Worm (Caenorhabditis elegans) whole organism, young adult: ENCODE data around the gene Y51H4A.23.

Source experiments
- B0035.1 ChIP-seq: sonication (generic microtip); optimal IDR thresholded peaks from 2 replicates; lab custom pipeline; 2016; ENCODE audit warnings: missing genetic modification characterization, mild to moderate bottlenecking, missing compliant biosample characterization, missing genotype, missing genetic modification reagents
- T07F8.4 ChIP-seq: sonication (generic microtip); optimal IDR thresholded peaks from 2 replicates; lab custom pipeline; 2016; ENCODE audit warnings: mild to moderate bottlenecking, missing genetic modification characterization, moderate library complexity, missing compliant biosample characterization
- Y53G8AR.9 ChIP-seq: fragments of 200-800 bp; sonication (Bioruptor generic); conservative IDR thresholded peaks from 2 replicates; pipeline ENCODE4 v1.3.6; 2022; ENCODE audit warnings: missing genetic modification reagents, missing genetic modification characterization, missing compliant biosample characterization
- ama-1 ChIP-seq, 3 experiments: fragments of 150-350 bp in 1 of 3; sonication (generic microtip) in 2 of 3; optimal IDR thresholded peaks; 2 replicates each; lab custom pipeline; 2014 to 2018; ENCODE audit warnings: missing biosample characterization in 2 of 3, missing genetic modification characterization in 2 of 3, missing genetic modification reagents in 2 of 3
- cebp-1 ChIP-seq, 2 experiments: fragments of 200-800 bp in 1 of 2; sonication (Bioruptor generic) in 1 of 2; sonication (generic microtip) in 1 of 2; IDR thresholded peaks in 1 of 2; optimal IDR thresholded peaks in 1 of 2; 2 replicates each; pipeline versions ENCODE4 v1.3.6 to Lab custom; 2017 to 2022; ENCODE audit warnings: missing compliant biosample characterization in 2 of 2, missing genetic modification characterization in 2 of 2, mild to moderate bottlenecking in 1 of 2, missing genetic modification reagents in 1 of 2, moderate library complexity in 1 of 2
- ets-4 ChIP-seq: fragments of 200-800 bp; sonication (Bioruptor generic); optimal IDR thresholded peaks from 2 replicates; lab custom pipeline; 2018; ENCODE audit warnings: mild to moderate bottlenecking, missing genetic modification characterization, missing compliant biosample characterization
- lsy-27 ChIP-seq: sonication (generic microtip); optimal IDR thresholded peaks from 2 replicates; lab custom pipeline; 2017; ENCODE audit warnings: missing genetic modification characterization, mild to moderate bottlenecking, missing compliant biosample characterization, antibody characterized with exemption, missing genotype, borderline replicate concordance; ENCODE audit not compliant: insufficient read depth
- nfyb-1 ChIP-seq: fragments of 200-800 bp; sonication (Bioruptor generic); IDR thresholded peaks from 2 replicates; pipeline ENCODE4 v1.3.6; 2022; ENCODE audit warnings: missing genetic modification reagents, missing genetic modification characterization, missing compliant biosample characterization
- unc-130 ChIP-seq: sonication (generic microtip); optimal IDR thresholded peaks from 2 replicates; lab custom pipeline; 2016; ENCODE audit warnings: missing genetic modification reagents, missing genetic modification characterization, missing compliant biosample characterization

DNA sequence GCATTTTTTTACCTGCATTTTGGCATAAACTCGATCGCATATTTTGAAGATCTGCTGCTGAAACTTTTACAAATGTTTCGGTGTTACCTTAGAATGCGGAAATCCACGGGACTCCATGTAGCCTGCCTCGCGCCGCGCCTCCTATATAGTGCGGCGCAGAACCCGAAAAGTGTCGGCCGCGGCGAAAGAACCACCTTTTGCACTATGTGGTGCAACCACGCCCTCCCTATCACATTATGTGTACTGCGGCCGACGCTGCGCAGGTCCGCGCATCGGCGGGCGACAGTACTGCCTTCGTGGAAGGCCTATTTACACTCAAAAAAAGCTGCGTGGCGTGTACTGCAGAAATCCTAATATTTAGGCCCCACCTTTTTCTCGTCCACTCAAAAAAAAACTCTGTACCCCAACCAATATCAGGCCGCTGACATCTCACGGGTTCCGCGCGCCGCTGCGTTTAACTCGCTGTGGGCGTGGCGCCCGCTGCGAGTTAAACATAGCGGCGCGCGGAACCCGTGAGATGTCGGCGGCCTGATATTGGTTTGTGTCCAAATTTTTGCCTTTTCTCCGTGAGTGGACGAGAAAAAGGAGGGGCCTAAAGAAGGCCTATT lies 612 bp upstream of the Y51H4A.23 start:
- TF ChIP-seq cebp-1 (GFP tag; IDR thresholded peaks at IDR 0.05; lab: Robert Waterston, UW) = no peak
- TF ChIP-seq cebp-1 (tag; optimal IDR thresholded peaks at IDR 0.05; lab: Kevin White, UChicago) = no peak
- TF ChIP-seq B0035.1 (tag; lab: Kevin White, UChicago) = no peak
- no peak for TF ChIP-seq Y53G8AR.9 (GFP tag; lab: Robert Waterston, UW)
- TF ChIP-seq unc-130 (GFP tag; lab: Kevin White, UChicago) = no peak
- no peak for TF ChIP-seq ama-1 (optimal IDR thresholded peaks at IDR 0.05; lab: Kevin White, UChicago)
- no peak for TF ChIP-seq ama-1 (GFP tag; optimal IDR thresholded peaks at IDR 0.05; lab: Kevin White, UChicago)
- no peak for TF ChIP-seq T07F8.4 (tag; lab: Kevin White, UChicago)
- TF ChIP-seq ets-4 (GFP tag; lab: Kevin White, UChicago) = no peak
- TF ChIP-seq lsy-27 (tag; lab: Kevin White, UChicago) = no peak
- TF ChIP-seq nfyb-1 (GFP tag; lab: Robert Waterston, UW) = no peak
